Worm (Caenorhabditis elegans) whole organism, L1 larva: ENCODE measurements around the gene F02H6.6.

Experiments
- aha-1 ChIP-seq: fragments of 150-350 bp; optimal IDR thresholded peaks from 2 replicates; lab custom pipeline; 2014; ENCODE audit warnings: missing biosample characterization, missing genetic modification characterization
- alr-1 ChIP-seq: fragments of 200-800 bp; sonication (Bioruptor generic); optimal IDR thresholded peaks from 2 replicates; lab custom pipeline; 2018; ENCODE audit warnings: borderline replicate concordance, mild to moderate bottlenecking, missing genetic modification characterization, missing compliant biosample characterization
- ceh-82 ChIP-seq, 3 experiments: fragments of 150-350 bp in 1 of 3; sonication (generic microtip) in 2 of 3; optimal IDR thresholded peaks; 2 replicates each; lab custom pipeline; 2014 to 2017; ENCODE audit warnings: missing biosample characterization in 3 of 3, missing genetic modification characterization in 3 of 3
- dpl-1 ChIP-seq, 3 experiments: fragments of 150-350 bp in 2 of 3; sonication (generic microtip) in 1 of 3; optimal IDR thresholded peaks; 2 replicates each; lab custom pipeline; 2014 to 2017; ENCODE audit warnings: missing biosample characterization in 3 of 3, missing genetic modification characterization in 3 of 3, missing genetic modification reagents in 3 of 3
- dsc-1 ChIP-seq: sonication (generic microtip); optimal IDR thresholded peaks from 2 replicates; lab custom pipeline; 2016; ENCODE audit warnings: mild to moderate bottlenecking, missing genetic modification characterization, missing compliant biosample characterization
- efl-1 ChIP-seq, 4 experiments: fragments of 150-350 bp; optimal IDR thresholded peaks in 3 of 4; peaks in 1 of 4; 1 replicate in 1 of 4; 2 replicates in 3 of 4; lab custom pipeline; 2014; ENCODE audit warnings: missing biosample characterization in 2 of 4, missing genetic modification characterization in 2 of 4, missing genetic modification reagents in 2 of 4
- efl-3 ChIP-seq: fragments of 200-800 bp; sonication (Bioruptor generic); optimal IDR thresholded peaks from 2 replicates; lab custom pipeline; 2018; ENCODE audit warnings: mild to moderate bottlenecking, missing genetic modification characterization, missing compliant biosample characterization
- egl-13 ChIP-seq: sonication (generic microtip); optimal IDR thresholded peaks from 2 replicates; lab custom pipeline; 2016; ENCODE audit warnings: missing genotype, missing genetic modification reagents, missing genetic modification characterization, missing compliant biosample characterization
- elt-2 ChIP-seq: sonication (generic microtip); optimal IDR thresholded peaks from 2 replicates; lab custom pipeline; 2016; ENCODE audit warnings: missing genetic modification characterization, mild to moderate bottlenecking, inconsistent platforms, missing compliant biosample characterization, missing genetic modification reagents
- elt-3 ChIP-seq, 6 experiments: fragments of 150-350 bp in 1 of 6; sonication (generic microtip); optimal IDR thresholded peaks; 2 replicates each; lab custom pipeline; 2017 to 2018; ENCODE audit warnings: missing biosample characterization in 6 of 6, missing genetic modification characterization in 6 of 6, inconsistent platforms in 1 of 6
- fkh-10 ChIP-seq: sonication (generic microtip); optimal IDR thresholded peaks from 2 replicates; lab custom pipeline; 2017; ENCODE audit warnings: missing biosample characterization, missing genetic modification reagents, missing genetic modification characterization
- fkh-8 ChIP-seq: sonication (generic microtip); optimal IDR thresholded peaks from 2 replicates; lab custom pipeline; 2016; ENCODE audit warnings: mild to moderate bottlenecking, missing genetic modification characterization, missing compliant biosample characterization
- fos-1 ChIP-seq: fragments of 150-350 bp; optimal IDR thresholded peaks from 2 replicates; lab custom pipeline; 2014; ENCODE audit warnings: missing biosample characterization, missing genetic modification characterization
- grh-1 ChIP-seq: fragments of 200-800 bp; sonication (Bioruptor generic); IDR thresholded peaks from 2 replicates; pipeline ENCODE4 v1.3.6; 2022; ENCODE audit warnings: missing genetic modification reagents, missing genetic modification characterization, missing compliant biosample characterization
- hpl-2 ChIP-seq: fragments of 150-350 bp; optimal IDR thresholded peaks from 2 replicates; lab custom pipeline; 2014; ENCODE audit warnings: missing biosample characterization, missing genetic modification reagents, missing genetic modification characterization
- isw-1 ChIP-seq: fragments of 200-800 bp; sonication (Bioruptor generic); IDR thresholded peaks from 2 replicates; pipeline ENCODE4 v1.3.6; 2022; ENCODE audit warnings: missing genetic modification characterization, missing compliant biosample characterization
- jun-1 ChIP-seq: fragments of 150-350 bp; optimal IDR thresholded peaks from 2 replicates; lab custom pipeline; 2014; ENCODE audit warnings: missing biosample characterization, missing genetic modification reagents, missing genetic modification characterization
- lin-14 ChIP-seq: fragments of 200-800 bp; sonication (Bioruptor generic); optimal IDR thresholded peaks from 2 replicates; lab custom pipeline; 2018; ENCODE audit warnings: mild to moderate bottlenecking, missing genetic modification characterization, moderate library complexity, missing compliant biosample characterization
- lin-35 ChIP-seq, 2 experiments: fragments of 150-350 bp; optimal IDR thresholded peaks; 2 replicates each; lab custom pipeline; 2014; ENCODE audit warnings: missing biosample characterization in 2 of 2, missing genetic modification characterization in 2 of 2, missing genetic modification reagents in 2 of 2
- lsy-2 ChIP-seq, 2 experiments: fragments of 150-350 bp; optimal IDR thresholded peaks; 2 replicates each; lab custom pipeline; 2014; ENCODE audit warnings: missing biosample characterization in 2 of 2, missing genetic modification characterization in 2 of 2
- mab-9 ChIP-seq: fragments of 200-800 bp; sonication (Bioruptor generic); IDR thresholded peaks from 2 replicates; pipeline ENCODE4 v1.3.6; 2022; ENCODE audit warnings: missing genetic modification reagents, missing genetic modification characterization, missing compliant biosample characterization
- mep-1 ChIP-seq: fragments of 150-350 bp; optimal IDR thresholded peaks from 2 replicates; lab custom pipeline; 2014; ENCODE audit warnings: missing biosample characterization, missing genetic modification characterization
- nhr-20 ChIP-seq: sonication (generic microtip); optimal IDR thresholded peaks from 2 replicates; lab custom pipeline; 2016; ENCODE audit warnings: mild to moderate bottlenecking, missing genetic modification characterization, missing compliant biosample characterization
- nhr-47 ChIP-seq: sonication (generic microtip); optimal IDR thresholded peaks from 2 replicates; lab custom pipeline; 2016; ENCODE audit warnings: mild to moderate bottlenecking, missing genetic modification characterization, moderate library complexity, missing compliant biosample characterization
- nhr-71 ChIP-seq: sonication (generic microtip); optimal IDR thresholded peaks from 2 replicates; lab custom pipeline; 2016; ENCODE audit warnings: mild to moderate bottlenecking, missing genetic modification characterization, moderate library complexity, missing compliant biosample characterization
- nhr-84 ChIP-seq: sonication (generic microtip); optimal IDR thresholded peaks from 2 replicates; lab custom pipeline; 2017; ENCODE audit warnings: missing biosample characterization, missing genetic modification characterization
- pax-3 ChIP-seq: fragments of 200-800 bp; sonication (Bioruptor generic); optimal IDR thresholded peaks from 2 replicates; lab custom pipeline; 2018; ENCODE audit warnings: mild to moderate bottlenecking, missing genetic modification characterization, moderate library complexity, missing compliant biosample characterization
- pqm-1 ChIP-seq: sonication (generic microtip); optimal IDR thresholded peaks from 3 replicates; lab custom pipeline; 2017; ENCODE audit warnings: missing biosample characterization, missing genetic modification characterization
- rnt-1 ChIP-seq: sonication (generic microtip); optimal IDR thresholded peaks from 2 replicates; lab custom pipeline; 2016; ENCODE audit warnings: mild to moderate bottlenecking, missing genetic modification characterization, moderate library complexity, missing compliant biosample characterization
- snu-23 ChIP-seq: sonication (generic microtip); optimal IDR thresholded peaks from 2 replicates; lab custom pipeline; 2016; ENCODE audit warnings: missing genetic modification characterization, missing compliant biosample characterization
- sox-4 ChIP-seq: sonication (generic microtip); optimal IDR thresholded peaks from 2 replicates; lab custom pipeline; 2016; ENCODE audit warnings: missing genetic modification characterization, missing compliant biosample characterization
- sup-37 ChIP-seq: fragments of 200-800 bp; sonication (Bioruptor generic); optimal IDR thresholded peaks from 2 replicates; lab custom pipeline; 2018; ENCODE audit warnings: mild to moderate bottlenecking, missing genetic modification characterization, missing compliant biosample characterization
- swsn-7 ChIP-seq: sonication (generic microtip); optimal IDR thresholded peaks from 2 replicates; lab custom pipeline; 2016; ENCODE audit warnings: missing genetic modification characterization, missing compliant biosample characterization
- tbx-2 ChIP-seq: sonication (generic microtip); optimal IDR thresholded peaks from 2 replicates; lab custom pipeline; 2016; ENCODE audit warnings: missing genetic modification characterization, missing compliant biosample characterization
- tlp-1 ChIP-seq: fragments of 150-350 bp; optimal IDR thresholded peaks from 2 replicates; lab custom pipeline; 2014; ENCODE audit warnings: missing biosample characterization, missing genetic modification characterization
- unc-30 ChIP-seq: sonication (generic microtip); optimal IDR thresholded peaks from 2 replicates; lab custom pipeline; 2017; ENCODE audit warnings: missing biosample characterization, missing genetic modification characterization
- unc-62 ChIP-seq: fragments of 150-350 bp; optimal IDR thresholded peaks from 2 replicates; lab custom pipeline; 2014; ENCODE audit warnings: missing biosample characterization, missing genetic modification reagents, missing genetic modification characterization
- unc-86 ChIP-seq: sonication (generic microtip); optimal IDR thresholded peaks from 2 replicates; lab custom pipeline; 2016; ENCODE audit warnings: missing genetic modification characterization, missing compliant biosample characterization
- vab-15 ChIP-seq: sonication (generic microtip); optimal IDR thresholded peaks from 2 replicates; lab custom pipeline; 2017; ENCODE audit warnings: missing genotype, mild to moderate bottlenecking, missing genetic modification characterization, missing compliant biosample characterization
- xbp-1 ChIP-seq: sonication (generic microtip); optimal IDR thresholded peaks from 2 replicates; lab custom pipeline; 2016; ENCODE audit warnings: missing genetic modification characterization, missing compliant biosample characterization
- zag-1 ChIP-seq: fragments of 150-350 bp; optimal IDR thresholded peaks from 2 replicates; lab custom pipeline; 2014; ENCODE audit warnings: missing biosample characterization, missing genetic modification characterization

Gene F02H6.6

ce11 chrIV:14268882-14269281, 38.2 kb upstream of the F02H6.6 start:
- peak; percentile 68 for TF ChIP-seq nhr-71
- no peak for TF ChIP-seq sup-37
- peak; percentile 17 for TF ChIP-seq nhr-47 (tag; lab: Kevin White, UChicago)
- TF ChIP-seq efl-3, result no peak
- TF ChIP-seq egl-13, result peak; percentile 81
- no peak for TF ChIP-seq unc-62 (GFP tag; lab: Kevin White, UChicago)

ce11 chrIV:14260761-14261160, 30.1 kb upstream of the F02H6.6 start:
- TF ChIP-seq dsc-1 (tag; lab: Kevin White, UChicago) (peak; percentile 40), sox-4 (no peak), pax-3 (tag; lab: Kevin White, UChicago) (peak; percentile 38), egl-13 (peak; percentile 71), nhr-71 (peak; percentile 73), pqm-1 (tag; lab: Kevin White, UChicago) (no peak), grh-1 (GFP tag; lab: Robert Waterston, UW) (no peak), ceh-82 (tag; optimal IDR thresholded peaks at IDR 0.05; lab: Kevin White, UChicago) (peak in 1 of 3 experiments; percentile 42), fos-1 (tag; lab: Kevin White, UChicago) (peak; percentile 0), fkh-10 (GFP tag; lab: Kevin White, UChicago) (peak; percentile 77), fkh-8 (tag; lab: Kevin White, UChicago) (peak; percentile 73), snu-23 (GFP tag; lab: Kevin White, UChicago) (peak; percentile 44), aha-1 (tag; lab: Kevin White, UChicago) (no peak), zag-1 (tag; lab: Kevin White, UChicago) (peak; percentile 29), isw-1 (GFP tag; lab: Robert Waterston, UW) (0 out of 2 replicates have a peak, but pooled peaks have one; percentile 12), mep-1 (tag; lab: Kevin White, UChicago) (peak; percentile 63), swsn-7 (peak; percentile 47), lin-35 (GFP tag; optimal IDR thresholded peaks at IDR 0.05; lab: Kevin White, UChicago) (peak in 1 of 2 experiments; percentile 42), hpl-2 (no peak), lsy-2 (tag; optimal IDR thresholded peaks at IDR 0.05; lab: Kevin White, UChicago) (peak; percentile 27 to 60), tlp-1 (tag; lab: Kevin White, UChicago) (no peak), dpl-1 (GFP tag; optimal IDR thresholded peaks at IDR 0.05; lab: Kevin White, UChicago) (peak in 1 of 3 experiments; percentile 19), nhr-47 (tag; lab: Kevin White, UChicago) (peak; percentile 62), unc-86 (tag; lab: Kevin White, UChicago) (peak; percentile 70), vab-15 (no peak), xbp-1 (peak; percentile 11), tbx-2 (tag; lab: Kevin White, UChicago) (peak; percentile 27), nhr-84 (tag; lab: Kevin White, UChicago) (no peak), nhr-20 (tag; lab: Kevin White, UChicago) (no peak), efl-1 (optimal IDR thresholded peaks at IDR 0.05; lab: Kevin White, UChicago) (peak; percentile 32 to 33), efl-1 (GFP tag; optimal IDR thresholded peaks at IDR 0.05 in 1 of 2; lab: Kevin White, UChicago) (no peak), lin-14 (GFP tag; lab: Kevin White, UChicago) (peak; percentile 94)

ce11 chrIV:14259197-14259596, 28.5 kb upstream of the F02H6.6 start:
- TF ChIP-seq rnt-1, result no peak
- no peak for TF ChIP-seq elt-3 (tag; optimal IDR thresholded peaks at IDR 0.05; lab: Kevin White, UChicago)
- no peak for TF ChIP-seq mep-1 (tag; lab: Kevin White, UChicago)
- TF ChIP-seq unc-30 (tag; lab: Kevin White, UChicago), result no peak
- TF ChIP-seq alr-1 (tag; lab: Kevin White, UChicago), result no peak
- TF ChIP-seq elt-2 (tag; lab: Kevin White, UChicago), result no peak
- no peak for TF ChIP-seq mab-9
- TF ChIP-seq nhr-20 (tag; lab: Kevin White, UChicago), result no peak
- TF ChIP-seq fos-1 (tag; lab: Kevin White, UChicago), result no peak
- TF ChIP-seq nhr-47 (tag; lab: Kevin White, UChicago), result no peak
- TF ChIP-seq egl-13, result no peak
- TF ChIP-seq fkh-10 (GFP tag; lab: Kevin White, UChicago), result no peak
- no peak for TF ChIP-seq dsc-1 (tag; lab: Kevin White, UChicago)
- TF ChIP-seq jun-1 (tag; lab: Kevin White, UChicago), result no peak
